Fruit fly (Drosophila melanogaster): ENCODE results near the gene Scp2.

Scp2 gene

dm6 chr3R:16545705-16546104, 37.8 kb downstream of the Scp2 start:
- TF ChIP-seq CTCF (optimal IDR thresholded peaks at IDR 0.05) = no peak
- no peak for TF ChIP-seq CG8478 (optimal IDR thresholded peaks at IDR 0.05)

- no peak for TF ChIP-seq CTCF (optimal IDR thresholded peaks at IDR 0.05)
- no peak for TF ChIP-seq CG8478 (optimal IDR thresholded peaks at IDR 0.05)
These were observed 40.9 kb downstream of the Scp2 start for dm6 chr3R:16542538-16542937.

- no peak for TF ChIP-seq CG8478 (optimal IDR thresholded peaks at IDR 0.05)
- no peak for TF ChIP-seq CTCF (optimal IDR thresholded peaks at IDR 0.05)
These were observed 41.5 kb downstream of the Scp2 start for dm6 chr3R:16541932-16542331.

dm6 chr3R:16541293-16541692, 42.2 kb downstream of the Scp2 start:
- TF ChIP-seq CTCF (optimal IDR thresholded peaks at IDR 0.05) = no peak
- TF ChIP-seq CG8478 (optimal IDR thresholded peaks at IDR 0.05) = no peak

dm6 chr3R:16538862-16539437, 44.5 kb downstream of the Scp2 start:
- TF ChIP-seq CTCF (optimal IDR thresholded peaks at IDR 0.05) (no peak), CG8478 (optimal IDR thresholded peaks at IDR 0.05) (no peak)

dm6 chr3R:16537307-16537706, 46.2 kb downstream of the Scp2 start:
- TF ChIP-seq CG8478 (optimal IDR thresholded peaks at IDR 0.05) (no peak), CTCF (optimal IDR thresholded peaks at IDR 0.05) (no peak)

- no peak for TF ChIP-seq CTCF (optimal IDR thresholded peaks at IDR 0.05)
- no peak for TF ChIP-seq CG8478 (optimal IDR thresholded peaks at IDR 0.05)
These were observed 49.6 kb downstream of the Scp2 start for dm6 chr3R:16533749-16534304.

dm6 chr3R:16530424-16530823, 53.0 kb downstream of the Scp2 start:
- TF ChIP-seq CTCF (optimal IDR thresholded peaks at IDR 0.05) (no peak), CG8478 (optimal IDR thresholded peaks at IDR 0.05) (no peak)

dm6 chr3R:16528429-16528828, 55.0 kb downstream of the Scp2 start:
- TF ChIP-seq CTCF (optimal IDR thresholded peaks at IDR 0.05) = no peak
- TF ChIP-seq CG8478 (optimal IDR thresholded peaks at IDR 0.05) = no peak

dm6 chr3R:16526697-16527370, 56.6 kb downstream of the Scp2 start:
- TF ChIP-seq CTCF (optimal IDR thresholded peaks at IDR 0.05) (no peak), CG8478 (optimal IDR thresholded peaks at IDR 0.05) (no peak)

dm6 chr3R:16526256-16526655, 57.2 kb downstream of the Scp2 start:
- no peak for TF ChIP-seq CG8478 (optimal IDR thresholded peaks at IDR 0.05)
- TF ChIP-seq CTCF (optimal IDR thresholded peaks at IDR 0.05) = no peak

- TF ChIP-seq CTCF (optimal IDR thresholded peaks at IDR 0.05) (no peak), CG8478 (optimal IDR thresholded peaks at IDR 0.05) (no peak)
These were observed 57.9 kb downstream of the Scp2 start for dm6 chr3R:16525555-16525954.

dm6 chr3R:16524593-16525111, 58.8 kb downstream of the Scp2 start:
- TF ChIP-seq CTCF (optimal IDR thresholded peaks at IDR 0.05) (no peak), CG8478 (optimal IDR thresholded peaks at IDR 0.05) (no peak)
